Fruit fly (Drosophila melanogaster) whole organism, prepupa: ENCODE measurements around the gene Exo84.

Experiments
- Blimp-1 ChIP-seq: fragments of 200-800 bp; sonication (Bioruptor generic); optimal IDR thresholded peaks from 3 replicates; lab custom pipeline; 2017; ENCODE audit warnings: missing biosample characterization, missing genetic modification characterization, mild to moderate bottlenecking, moderate library complexity, missing genetic modification reagents
- CG10631 ChIP-seq: fragments of 200-800 bp; sonication (Bioruptor generic); optimal IDR thresholded peaks from 2 replicates; lab custom pipeline; 2016; ENCODE audit warnings: missing biosample characterization, missing genetic modification characterization
- CG10669 ChIP-seq: fragments of 200-800 bp; sonication (Bioruptor generic); optimal IDR thresholded peaks from 3 replicates; lab custom pipeline; 2018; ENCODE audit warnings: missing biosample characterization, mild to moderate bottlenecking, missing genetic modification characterization, moderate library complexity
- CG11294 ChIP-seq: fragments of 200-800 bp; sonication (Bioruptor generic); IDR thresholded peaks from 2 replicates; pipeline ENCODE4 v1.3.6; 2022; ENCODE audit warnings: missing biosample characterization, missing genetic modification characterization
- CG11762 ChIP-seq: fragments of 200-800 bp; sonication (Bioruptor generic); optimal IDR thresholded peaks from 3 replicates; lab custom pipeline; 2016; ENCODE audit warnings: missing biosample characterization, missing genetic modification characterization; ENCODE audit not compliant: insufficient read depth
- CG15336 ChIP-seq: fragments of 200-800 bp; sonication (Bioruptor generic); IDR thresholded peaks from 2 replicates; pipeline ENCODE4 v1.3.6; 2022; ENCODE audit warnings: missing biosample characterization, missing genetic modification characterization
- CG1621 ChIP-seq: fragments of 200-800 bp; sonication (Bioruptor generic); optimal IDR thresholded peaks from 3 replicates; lab custom pipeline; 2018; ENCODE audit warnings: missing biosample characterization, mild to moderate bottlenecking, missing genetic modification characterization
- CG3032 ChIP-seq: fragments of 200-800 bp; optimal IDR thresholded peaks from 2 replicates; lab custom pipeline; 2019; ENCODE audit warnings: missing biosample characterization, mild to moderate bottlenecking, missing genetic modification characterization, moderate library complexity
- CG31627 ChIP-seq: fragments of 200-800 bp; sonication (Bioruptor generic); optimal IDR thresholded peaks from 3 replicates; lab custom pipeline; 2016; ENCODE audit warnings: missing biosample characterization, missing genetic modification characterization
- CG34406 ChIP-seq: fragments of 200-800 bp; sonication (Bioruptor generic); optimal IDR thresholded peaks from 3 replicates; lab custom pipeline; 2016; ENCODE audit warnings: missing biosample characterization, missing genetic modification characterization
- CG4318 ChIP-seq: fragments of 200-800 bp; sonication (Bioruptor generic); optimal IDR thresholded peaks from 3 replicates; lab custom pipeline; 2017; ENCODE audit warnings: missing biosample characterization, mild to moderate bottlenecking, missing genetic modification characterization
- CG6163 ChIP-seq: fragments of 200-800 bp; sonication (Bioruptor generic); IDR thresholded peaks from 3 replicates; pipeline ENCODE4 v1.3.6; 2022; ENCODE audit warnings: missing biosample characterization, missing genetic modification characterization
- CG6276 ChIP-seq: fragments of 200-800 bp; sonication (Bioruptor generic); optimal IDR thresholded peaks from 2 replicates; lab custom pipeline; 2017; ENCODE audit warnings: missing biosample characterization, mild to moderate bottlenecking, missing genetic modification characterization
- CG6792 ChIP-seq: fragments of 200-800 bp; sonication (Bioruptor generic); optimal IDR thresholded peaks from 3 replicates; lab custom pipeline; 2016; ENCODE audit warnings: missing biosample characterization, missing genetic modification characterization
- CG6808 ChIP-seq: fragments of 200-800 bp; sonication (Bioruptor generic); optimal IDR thresholded peaks from 3 replicates; lab custom pipeline; 2017; ENCODE audit warnings: missing biosample characterization, missing genetic modification characterization, mild to moderate bottlenecking, moderate library complexity, missing genetic modification reagents
- CG6854 ChIP-seq: fragments of 200-800 bp; sonication (Bioruptor generic); optimal IDR thresholded peaks from 2 replicates; lab custom pipeline; 2017; ENCODE audit warnings: missing biosample characterization, mild to moderate bottlenecking, missing genetic modification characterization
- CG8119 ChIP-seq: fragments of 200-800 bp; sonication (Bioruptor generic); IDR thresholded peaks from 3 replicates; pipeline ENCODE4 v1.3.6; 2022; ENCODE audit warnings: missing biosample characterization, missing genetic modification characterization
- CG8319 ChIP-seq: fragments of 200-800 bp; sonication (Bioruptor generic); optimal IDR thresholded peaks from 3 replicates; lab custom pipeline; 2016; ENCODE audit warnings: missing biosample characterization, missing genetic modification characterization
- CG8632 ChIP-seq: fragments of 200-800 bp; sonication (Bioruptor generic); optimal IDR thresholded peaks from 3 replicates; lab custom pipeline; 2016; ENCODE audit warnings: missing biosample characterization, missing genetic modification characterization
- Eip75B ChIP-seq: fragments of 200-800 bp; sonication (Bioruptor generic); optimal IDR thresholded peaks from 3 replicates; lab custom pipeline; 2016; ENCODE audit warnings: missing biosample characterization, missing genetic modification characterization
- Eip78C ChIP-seq: fragments of 200-800 bp; sonication (Bioruptor generic); peaks from one replicate; lab custom pipeline; 2016; ENCODE audit warnings: missing biosample characterization, missing genetic modification characterization
- Eip93F ChIP-seq: fragments of 200-800 bp; sonication (Bioruptor generic); optimal IDR thresholded peaks from 2 replicates; lab custom pipeline; 2016; ENCODE audit warnings: missing biosample characterization, mild to moderate bottlenecking, missing genetic modification characterization
- Ets96B ChIP-seq: fragments of 200-800 bp; optimal IDR thresholded peaks from 2 replicates; lab custom pipeline; 2019; ENCODE audit warnings: missing biosample characterization, mild to moderate bottlenecking, missing genetic modification characterization, moderate library complexity
- Hr38 ChIP-seq: sonication (Bioruptor generic); optimal IDR thresholded peaks from 2 replicates; lab custom pipeline; 2016; ENCODE audit warnings: missing biosample characterization, missing genetic modification characterization
- Hr39 ChIP-seq: fragments of 200-800 bp; sonication (Bioruptor generic); optimal IDR thresholded peaks from 2 replicates; lab custom pipeline; 2016; ENCODE audit warnings: missing biosample characterization, missing genetic modification characterization
- Hr4 ChIP-seq: fragments of 200-800 bp; sonication (Bioruptor generic); optimal IDR thresholded peaks from 3 replicates; lab custom pipeline; 2016; ENCODE audit warnings: missing biosample characterization, missing genetic modification characterization
- Met ChIP-seq: fragments of 200-800 bp; sonication (Bioruptor generic); optimal IDR thresholded peaks from 3 replicates; lab custom pipeline; 2016; ENCODE audit warnings: missing biosample characterization, missing genetic modification characterization
- OdsH ChIP-seq: fragments of 200-800 bp; sonication (Bioruptor generic); optimal IDR thresholded peaks from 3 replicates; lab custom pipeline; 2016; ENCODE audit warnings: missing biosample characterization, missing genetic modification characterization
- Smox ChIP-seq: fragments of 200-800 bp; sonication (Bioruptor generic); optimal IDR thresholded peaks from 3 replicates; lab custom pipeline; 2016; ENCODE audit warnings: missing biosample characterization, missing genetic modification characterization
- Sox102F ChIP-seq: fragments of 200-800 bp; sonication (Bioruptor generic); optimal IDR thresholded peaks from 2 replicates; lab custom pipeline; 2016; ENCODE audit warnings: missing biosample characterization, mild to moderate bottlenecking, missing genetic modification characterization
- Sox14 ChIP-seq: fragments of 200-800 bp; sonication (Bioruptor generic); optimal IDR thresholded peaks from 3 replicates; lab custom pipeline; 2016; ENCODE audit warnings: missing biosample characterization, missing genetic modification characterization
- Sox15 ChIP-seq: fragments of 200-800 bp; sonication (Bioruptor generic); optimal IDR thresholded peaks from 3 replicates; lab custom pipeline; 2016; ENCODE audit warnings: missing biosample characterization, missing genetic modification characterization
- cyc ChIP-seq: fragments of 200-800 bp; sonication (Bioruptor generic); optimal IDR thresholded peaks from 3 replicates; lab custom pipeline; 2016; ENCODE audit warnings: missing biosample characterization, missing genetic modification characterization
- dac ChIP-seq: fragments of 200-800 bp; sonication (Bioruptor generic); optimal IDR thresholded peaks from 2 replicates; lab custom pipeline; 2017; ENCODE audit warnings: missing biosample characterization, mild to moderate bottlenecking, missing genetic modification characterization
- eg ChIP-seq: fragments of 200-800 bp; sonication (Bioruptor generic); IDR thresholded peaks from 3 replicates; pipeline ENCODE4 v1.3.6; 2022; ENCODE audit warnings: missing biosample characterization, missing genetic modification characterization
- esn ChIP-seq: fragments of 200-800 bp; sonication (Bioruptor generic); optimal IDR thresholded peaks from 2 replicates; lab custom pipeline; 2016; ENCODE audit warnings: missing biosample characterization, mild to moderate bottlenecking, missing genetic modification characterization, moderate library complexity
- fd59A ChIP-seq: fragments of 200-800 bp; sonication (Bioruptor generic); optimal IDR thresholded peaks from 2 replicates; lab custom pipeline; 2017; ENCODE audit warnings: missing biosample characterization, mild to moderate bottlenecking, missing genetic modification characterization, missing genetic modification reagents
- fd85E ChIP-seq: fragments of 200-800 bp; sonication (Bioruptor generic); optimal IDR thresholded peaks from 3 replicates; lab custom pipeline; 2016; ENCODE audit warnings: missing biosample characterization, missing genetic modification characterization
- lz ChIP-seq: fragments of 200-800 bp; sonication (Bioruptor generic); optimal IDR thresholded peaks from 3 replicates; lab custom pipeline; 2016; ENCODE audit warnings: missing biosample characterization, missing genetic modification characterization
- net ChIP-seq: fragments of 200-800 bp; sonication (Bioruptor generic); optimal IDR thresholded peaks from 3 replicates; lab custom pipeline; 2016; ENCODE audit warnings: missing biosample characterization, missing genetic modification characterization
- pdm3 ChIP-seq: fragments of 200-800 bp; sonication (Bioruptor generic); optimal IDR thresholded peaks from 3 replicates; lab custom pipeline; 2016; ENCODE audit warnings: missing biosample characterization, missing genetic modification characterization
- spab ChIP-seq: fragments of 200-800 bp; sonication (Bioruptor generic); optimal IDR thresholded peaks from 2 replicates; lab custom pipeline; 2017; ENCODE audit warnings: missing biosample characterization, mild to moderate bottlenecking, missing genetic modification characterization, missing genetic modification reagents
- ss ChIP-seq, 2 experiments: fragments of 200-800 bp; sonication (Bioruptor generic); optimal IDR thresholded peaks; 2 replicates in 1 of 2; 3 replicates in 1 of 2; lab custom pipeline; 2017 to 2018; ENCODE audit warnings: mild to moderate bottlenecking in 2 of 2, missing biosample characterization in 2 of 2, missing genetic modification characterization in 2 of 2, moderate library complexity in 1 of 2
- topi ChIP-seq: fragments of 200-800 bp; sonication (Bioruptor generic); optimal IDR thresholded peaks from 3 replicates; lab custom pipeline; 2016; ENCODE audit warnings: missing biosample characterization, missing genetic modification characterization
- vri ChIP-seq: fragments of 200-800 bp; sonication (Bioruptor generic); optimal IDR thresholded peaks from 3 replicates; lab custom pipeline; 2016; ENCODE audit warnings: missing biosample characterization, mild to moderate bottlenecking, missing genetic modification characterization

Gene Exo84

dm6 chr3R:26019232-26019631 is 32.8 kb downstream of the Exo84 start (continued):
- TF ChIP-seq CG8632 (GFP tag; lab: Kevin White, UChicago): peak; percentile 10
- TF ChIP-seq CG6792 (GFP tag; lab: Kevin White, UChicago): no peak
- peak; percentile 64 for TF ChIP-seq Ets96B (tag; lab: Kevin White, UChicago)
- TF ChIP-seq Hr38: no peak
- TF ChIP-seq pdm3 (GFP tag; lab: Kevin White, UChicago): peak; percentile 20
- no peak for TF ChIP-seq CG8319 (GFP tag; lab: Kevin White, UChicago)
- peak; percentile 95 for TF ChIP-seq CG15336
- TF ChIP-seq Sox15 (GFP tag; lab: Kevin White, UChicago): no peak
- peak; percentile 0 for TF ChIP-seq CG11762 (GFP tag; lab: Kevin White, UChicago)
- TF ChIP-seq ss (GFP tag; optimal IDR thresholded peaks at IDR 0.05; lab: Kevin White, UChicago): no peak
- TF ChIP-seq Sox14 (GFP tag; lab: Kevin White, UChicago): peak; percentile 19
- TF ChIP-seq fd59A (GFP tag; lab: Kevin White, UChicago): no peak
- peak; percentile 85 for TF ChIP-seq CG6276
- TF ChIP-seq Met: no peak
- TF ChIP-seq net (GFP tag; lab: Kevin White, UChicago): peak; percentile 39
- TF ChIP-seq CG31627 (GFP tag; lab: Kevin White, UChicago): no peak
- no peak for TF ChIP-seq CG6854 (GFP tag; lab: Kevin White, UChicago)
- TF ChIP-seq CG1621 (tag; lab: Kevin White, UChicago): no peak
- no peak for TF ChIP-seq cyc (GFP tag; lab: Kevin White, UChicago)
- TF ChIP-seq CG34406: no peak
- peak; percentile 69 for TF ChIP-seq CG11294 (GFP tag; lab: Robert Waterston, UW)
- peak; percentile 81 for TF ChIP-seq CG6163
- peak; percentile 75 for TF ChIP-seq Hr4
- TF ChIP-seq eg (GFP tag; lab: Robert Waterston, UW): peak; percentile 86

dm6 chr3R:26017771-26018731 is 34.0 kb downstream of the Exo84 start:
- TF ChIP-seq fd85E (GFP tag; lab: Kevin White, UChicago): peak; percentile 73
- peak; percentile 92 for TF ChIP-seq esn (GFP tag; lab: Kevin White, UChicago)
- TF ChIP-seq spab (GFP tag; lab: Kevin White, UChicago): peak; percentile 95
- peak; percentile 90 for TF ChIP-seq CG8119 (GFP tag; lab: Robert Waterston, UW)
- TF ChIP-seq Met: peak; percentile 84
- peak; percentile 68 for TF ChIP-seq Eip75B
- peak; percentile 72 for TF ChIP-seq lz
- TF ChIP-seq CG15336: peak; percentile 85
- TF ChIP-seq topi: peak; percentile 84
- peak; percentile 56 for TF ChIP-seq Eip93F
- TF ChIP-seq Sox14 (GFP tag; lab: Kevin White, UChicago): peak; percentile 70
- peak; percentile 89 for TF ChIP-seq OdsH (GFP tag; lab: Kevin White, UChicago)
- TF ChIP-seq Sox102F: peak; percentile 82
- peak; percentile 61 for TF ChIP-seq Hr4
- TF ChIP-seq CG4318 (GFP tag; lab: Kevin White, UChicago): peak; percentile 81
- TF ChIP-seq Blimp-1: peak; percentile 86
- TF ChIP-seq eg (GFP tag; lab: Robert Waterston, UW): peak; percentile 68
- peak; percentile 81 for TF ChIP-seq CG11762 (GFP tag; lab: Kevin White, UChicago)
- TF ChIP-seq CG3032: peak; percentile 95
- TF ChIP-seq CG6808 (GFP tag; lab: Kevin White, UChicago): peak; percentile 96
- TF ChIP-seq net (GFP tag; lab: Kevin White, UChicago): peak; percentile 90
- TF ChIP-seq CG10631 (GFP tag; lab: Kevin White, UChicago): peak; percentile 94
- peak; percentile 74; the same call in 2 of the 3 replicates for TF ChIP-seq CG6163
- TF ChIP-seq pdm3 (GFP tag; lab: Kevin White, UChicago): peak; percentile 69
- TF ChIP-seq CG8319 (GFP tag; lab: Kevin White, UChicago): peak; percentile 85
- peak; percentile 90 for TF ChIP-seq CG6854 (GFP tag; lab: Kevin White, UChicago)
- no peak for TF ChIP-seq Hr38
- peak; percentile 88 for TF ChIP-seq CG10669 (GFP tag; lab: Kevin White, UChicago)
- no peak; the same call in 1 of the 2 replicates for TF ChIP-seq CG11294 (GFP tag; lab: Robert Waterston, UW)
- peak; percentile 97 for TF ChIP-seq Eip78C (GFP tag; lab: Kevin White, UChicago)
- peak; percentile 64 for TF ChIP-seq vri (GFP tag; lab: Kevin White, UChicago)
- peak; percentile 25 for TF ChIP-seq Hr39 (GFP tag; lab: Kevin White, UChicago)
- TF ChIP-seq cyc (GFP tag; lab: Kevin White, UChicago): peak; percentile 73
- TF ChIP-seq Smox (GFP tag; lab: Kevin White, UChicago): peak; percentile 79
- peak; percentile 94 for TF ChIP-seq CG34406
- peak; percentile 64 for TF ChIP-seq dac (GFP tag; lab: Kevin White, UChicago)
- peak; percentile 94 for TF ChIP-seq Ets96B (tag; lab: Kevin White, UChicago)
